Fruit fly (Drosophila melanogaster) whole organism: Measurements from ENCODE around the gene Nph.

Source experiments
- CG8478 ChIP-seq: fragments of >200 bp; optimal IDR thresholded peaks from 2 replicates; lab custom pipeline; 2018; ENCODE audit warnings: inconsistent platforms
- Dll ChIP-seq: fragments of >200 bp; optimal IDR thresholded peaks from 2 replicates; lab custom pipeline; 2017
- EcR ChIP-seq, 2 experiments: fragments of >200 bp; optimal IDR thresholded peaks; 2 replicates each; lab custom pipeline; 2017; ENCODE audit warnings: missing biosample characterization in 2 of 2, missing genetic modification characterization in 2 of 2, missing genetic modification reagents in 2 of 2
- pan ChIP-seq: fragments of >200 bp; optimal IDR thresholded peaks from 2 replicates; lab custom pipeline; 2017
- psq ChIP-seq: fragments of >200 bp; optimal IDR thresholded peaks from 2 replicates; lab custom pipeline; 2017
- usp ChIP-seq: fragments of >200 bp; optimal IDR thresholded peaks from 2 replicates; lab custom pipeline; 2017; ENCODE audit warnings: missing biosample characterization, missing genetic modification characterization, mixed read lengths

Nph gene

dm6 chr3R:30009173-30009572 is 4.5 kb upstream of the Nph start, which contains the start of gene CG7912:
Gene CG7912, minus strand, starts transcription at chr3R:30009189.
- TF ChIP-seq EcR (GFP tag; optimal IDR thresholded peaks at IDR 0.05; lab: Kevin White, UChicago), result no peak

DNA sequence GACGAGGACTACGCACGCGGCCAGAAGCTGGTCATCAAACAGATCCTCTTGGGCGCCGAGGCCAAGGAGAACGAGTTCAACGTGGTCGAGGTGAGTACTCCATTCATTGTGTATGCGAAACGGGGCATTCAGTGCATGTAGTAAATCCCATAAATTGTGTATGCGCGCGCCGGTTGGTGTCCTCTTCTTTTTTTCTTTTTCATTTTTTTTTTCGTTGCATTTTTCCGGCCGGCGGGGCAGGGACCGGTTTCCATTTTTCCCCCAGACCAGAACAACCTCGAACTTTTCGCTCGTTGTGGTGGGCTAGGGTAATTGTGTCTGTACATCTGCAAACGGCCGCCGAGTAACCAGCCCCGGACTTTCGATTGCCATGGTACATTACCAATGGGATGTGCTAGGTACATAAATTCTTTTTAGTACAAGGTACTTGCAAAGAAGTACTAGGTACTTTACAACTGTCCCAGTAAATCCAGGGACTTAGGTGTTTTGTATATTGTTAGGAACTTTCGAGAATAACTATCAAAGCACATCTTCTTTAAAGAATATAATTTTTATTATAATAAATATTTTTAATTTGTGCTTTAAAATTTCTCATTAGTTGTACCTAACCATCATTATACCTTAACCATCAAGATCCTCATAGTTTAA is 795 bp upstream of the Nph start:
- TF ChIP-seq usp (GFP tag; lab: Kevin White, UChicago) (no peak), pan (lab: Kevin White, UChicago) (no peak), EcR (GFP tag; optimal IDR thresholded peaks at IDR 0.05; lab: Kevin White, UChicago) (no peak), psq (lab: Kevin White, UChicago) (no peak), CG8478 (no peak), Dll (lab: Kevin White, UChicago) (no peak)

DNA sequence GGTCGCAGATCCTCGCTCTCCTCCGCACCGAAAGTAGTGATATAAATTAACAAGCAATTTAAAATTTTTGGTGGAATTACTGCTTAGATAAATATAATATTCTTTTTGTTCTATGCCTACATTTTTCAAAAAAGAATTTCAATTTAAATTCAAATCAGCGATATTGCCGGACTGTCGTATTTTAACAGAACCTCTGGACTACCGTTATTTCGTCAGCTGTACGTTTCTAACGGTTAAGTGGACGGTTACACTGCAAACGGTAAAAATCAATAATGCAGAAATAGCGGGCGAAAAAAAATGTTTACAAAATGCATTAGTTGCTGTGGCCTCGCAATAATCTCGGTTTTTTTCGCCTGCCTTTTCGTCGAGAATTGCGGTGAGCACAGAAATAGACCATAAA is 4.4 kb downstream of the Nph start, which contains the start of gene Tace:
Tace (plus strand) TSS at position 245 of the 400 bp plus-strand sequence.
- TF ChIP-seq pan (lab: Kevin White, UChicago), result no peak
- TF ChIP-seq psq (lab: Kevin White, UChicago), result no peak

dm6 chr3R:29999495-29999894 is 5.2 kb downstream of the Nph start, which contains the start of gene CG34298:
Gene CG34298, plus strand, starts transcription at chr3R:29999795.
- TF ChIP-seq Dll (lab: Kevin White, UChicago) (no peak), psq (lab: Kevin White, UChicago) (no peak), EcR (GFP tag; optimal IDR thresholded peaks at IDR 0.05; lab: Kevin White, UChicago) (no peak), CG8478 (no peak), usp (GFP tag; lab: Kevin White, UChicago) (no peak), pan (lab: Kevin White, UChicago) (no peak)

DNA sequence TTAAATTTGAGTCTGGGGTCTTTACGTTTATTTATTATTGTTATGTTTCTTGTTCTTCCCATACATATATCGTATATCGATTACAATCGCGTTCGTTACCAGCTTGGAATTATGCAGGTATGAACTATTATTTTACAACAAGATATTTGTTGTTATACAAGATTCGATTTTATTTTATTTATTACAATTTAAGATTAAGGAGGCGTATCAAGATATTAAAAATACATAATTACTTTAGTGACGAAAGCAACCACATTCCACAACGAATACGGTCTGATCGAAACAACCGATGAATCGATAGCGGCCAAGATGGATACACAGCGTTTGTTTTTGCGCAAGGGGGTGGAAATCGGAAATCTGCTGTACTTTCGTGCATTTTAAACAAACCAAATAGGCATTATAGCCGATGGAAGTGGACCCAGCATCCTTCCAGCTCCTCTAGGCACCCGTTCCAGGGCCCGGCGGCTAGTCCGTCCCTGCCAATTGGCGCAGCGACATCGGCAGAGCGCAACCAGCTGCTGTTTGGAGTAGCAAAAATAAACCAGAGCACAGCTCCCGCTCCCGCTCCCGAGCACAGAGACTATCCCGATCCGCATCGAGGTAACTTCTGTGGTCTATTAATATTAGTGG is 6.9 kb downstream of the Nph start, which contains the start of the genes CG15525 and CG11504:
CG15525 (minus strand) TSS at position 70 of the 630 bp plus-strand sequence.
CG11504 (plus strand) TSS at position 294 of the 630 bp plus-strand sequence.
- TF ChIP-seq usp (GFP tag; lab: Kevin White, UChicago), result no peak

- no peak for TF ChIP-seq CG8478
- no peak for TF ChIP-seq Dll (lab: Kevin White, UChicago)
- no peak for TF ChIP-seq usp (GFP tag; lab: Kevin White, UChicago)
- TF ChIP-seq psq (lab: Kevin White, UChicago), result no peak
- no peak for TF ChIP-seq EcR (GFP tag; optimal IDR thresholded peaks at IDR 0.05; lab: Kevin White, UChicago)
- no peak for TF ChIP-seq pan (lab: Kevin White, UChicago)
Measured at dm6 chr3R:29995035-29995434, 9.6 kb downstream of the Nph start, which contains the start of the genes CG7903 and Sas-6. Gene CG7903, minus strand, starts transcription at chr3R:29995231. Gene Sas-6, plus strand, starts transcription at chr3R:29995357.

- no peak for TF ChIP-seq usp (GFP tag; lab: Kevin White, UChicago)
- no peak for TF ChIP-seq Dll (lab: Kevin White, UChicago)
- TF ChIP-seq psq (lab: Kevin White, UChicago), result no peak
- TF ChIP-seq EcR (GFP tag; optimal IDR thresholded peaks at IDR 0.05; lab: Kevin White, UChicago), result no peak
- no peak for TF ChIP-seq CG8478
- no peak for TF ChIP-seq pan (lab: Kevin White, UChicago)
Measured at dm6 chr3R:29993134-29993533, 11.5 kb downstream of the Nph start, which contains the start of gene Acph-1. Gene Acph-1, minus strand, starts transcription at chr3R:29993411.

DNA sequence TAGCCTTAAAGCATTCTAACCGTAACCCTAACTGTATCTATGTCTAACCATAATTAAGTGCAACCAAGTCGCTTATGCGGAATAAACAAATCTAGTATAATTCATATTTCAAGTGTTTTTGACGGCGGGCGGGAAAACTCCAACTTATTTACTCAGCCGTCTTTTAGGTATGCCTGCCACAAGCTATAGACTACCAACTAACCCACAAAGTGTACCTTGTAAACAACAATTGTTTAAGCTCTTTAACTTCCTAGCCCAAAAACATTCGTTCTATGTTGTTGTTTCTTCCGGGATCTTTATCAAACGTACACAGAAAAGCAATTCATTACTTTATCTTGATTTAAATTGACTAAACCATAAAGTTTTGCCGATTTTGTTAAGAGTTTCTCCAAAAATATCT is 14.0 kb downstream of the Nph start:
- no peak for TF ChIP-seq pan (lab: Kevin White, UChicago)

DNA sequence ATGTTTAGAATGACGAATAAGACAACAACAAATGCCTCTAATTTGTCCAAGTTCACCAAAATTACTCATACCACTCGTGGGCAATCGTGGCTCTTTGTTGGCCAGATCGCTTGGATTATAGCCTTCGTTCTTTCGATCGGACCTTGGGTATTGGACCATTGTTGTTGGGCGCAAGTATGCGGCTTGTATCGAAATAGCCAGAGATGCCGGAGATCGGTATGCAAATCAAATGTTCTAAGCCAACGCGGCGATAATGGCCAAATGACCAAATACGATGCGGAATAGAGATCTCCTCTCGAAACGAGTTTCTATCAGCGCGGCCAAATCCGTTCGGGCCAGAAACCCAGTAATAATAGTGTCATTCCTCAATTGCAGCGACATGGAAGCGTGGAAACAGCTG is 19.4 kb downstream of the Nph start:
- TF ChIP-seq usp (GFP tag; lab: Kevin White, UChicago) (no peak), Dll (lab: Kevin White, UChicago) (no peak), CG8478 (no peak), EcR (GFP tag; optimal IDR thresholded peaks at IDR 0.05; lab: Kevin White, UChicago) (no peak), psq (lab: Kevin White, UChicago) (no peak), pan (lab: Kevin White, UChicago) (no peak)

DNA sequence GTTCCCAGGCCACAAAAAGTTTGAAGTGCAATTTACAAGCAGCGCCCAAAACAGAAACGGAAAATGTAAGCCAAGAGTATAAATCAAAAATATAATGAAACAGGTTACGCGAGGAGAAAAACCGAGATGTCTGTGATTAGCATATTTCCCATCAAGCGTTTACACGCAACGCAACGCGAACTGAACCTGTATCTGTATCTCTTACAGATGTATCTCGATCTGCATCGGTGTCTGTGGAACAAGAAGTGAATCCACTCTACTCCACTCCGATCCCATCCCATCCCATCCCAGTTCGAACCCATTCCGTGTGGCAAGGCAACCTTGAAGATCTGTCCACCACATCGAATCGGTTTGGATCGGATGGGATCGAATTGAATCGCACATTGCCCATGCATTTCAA is 20.8 kb downstream of the Nph start:
- TF ChIP-seq psq (lab: Kevin White, UChicago) (no peak), usp (GFP tag; lab: Kevin White, UChicago) (no peak)

- TF ChIP-seq pan (lab: Kevin White, UChicago) (no peak), psq (lab: Kevin White, UChicago) (no peak), Dll (lab: Kevin White, UChicago) (no peak), EcR (GFP tag; optimal IDR thresholded peaks at IDR 0.05; lab: Kevin White, UChicago) (no peak), usp (GFP tag; lab: Kevin White, UChicago) (no peak)
Measured at dm6 chr3R:29983073-29983544, 21.6 kb downstream of the Nph start, which contains the start of gene CG7896. Gene CG7896, plus strand, starts transcription at chr3R:29983426.

- TF ChIP-seq Dll (lab: Kevin White, UChicago) (no peak), pan (lab: Kevin White, UChicago) (no peak), EcR (GFP tag; optimal IDR thresholded peaks at IDR 0.05; lab: Kevin White, UChicago) (no peak), usp (GFP tag; lab: Kevin White, UChicago) (no peak), psq (lab: Kevin White, UChicago) (no peak), CG8478 (no peak)
Measured at dm6 chr3R:29982027-29982426, 22.6 kb downstream of the Nph start.
